Worm (Caenorhabditis elegans): ENCODE data around the gene arrd-7.

DNA sequence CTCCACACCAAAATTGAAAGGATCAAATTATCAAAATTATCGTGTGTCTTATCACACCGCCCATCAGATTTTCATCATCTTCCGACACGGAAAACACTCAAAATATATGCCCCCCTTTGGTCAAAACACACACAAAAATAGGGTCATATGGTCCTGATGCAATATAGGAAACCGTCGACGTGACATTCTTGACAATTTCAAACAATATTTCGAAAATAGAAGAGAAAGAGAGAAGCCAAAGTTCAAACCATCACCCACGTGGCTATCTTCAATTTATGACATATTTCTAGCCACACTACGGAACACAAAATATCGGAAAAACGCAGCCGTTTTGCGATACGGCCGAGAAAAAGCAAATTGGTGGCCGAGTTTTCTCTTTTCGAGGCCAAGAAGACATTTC is 11.8 kb downstream of the arrd-7 start:
- TF ChIP-seq ama-1 (optimal IDR thresholded peaks at IDR 0.05): no peak
- TF ChIP-seq aly-1 (tag; optimal IDR thresholded peaks at IDR 0.05): no peak
- no peak for TF ChIP-seq tbx-11 (GFP tag; IDR thresholded peaks at IDR 0.05)
- TF ChIP-seq flt-1 (GFP tag; IDR thresholded peaks at IDR 0.05): no peak
- no peak for TF ChIP-seq tra-4 (tag; optimal IDR thresholded peaks at IDR 0.05)
- TF ChIP-seq scrt-1 (GFP tag; IDR thresholded peaks at IDR 0.05): no peak
- no peak for TF ChIP-seq sea-1 (GFP tag; conservative IDR thresholded peaks at IDR 0.05)

All from whole organism, early embryonic.